Fruit fly (Drosophila melanogaster) whole organism, embryonic: Measurements from ENCODE around the gene AIMP2.

Source experiments
- B-H2 ChIP-seq: fragments of 200-800 bp; sonication (Bioruptor generic); optimal IDR thresholded peaks from 2 replicates; lab custom pipeline; 2018; ENCODE audit warnings: missing biosample characterization, mild to moderate bottlenecking, missing genetic modification characterization
- CG11093 ChIP-seq: fragments of 200-800 bp; sonication (Bioruptor generic); IDR thresholded peaks from 3 replicates; pipeline ENCODE4 v1.3.6; 2022; ENCODE audit warnings: missing biosample characterization, missing genetic modification characterization
- CG11504 ChIP-seq: fragments of 200-800 bp; sonication (Bioruptor generic); optimal IDR thresholded peaks from 3 replicates; lab custom pipeline; 2019; ENCODE audit warnings: missing biosample characterization, mild to moderate bottlenecking, missing genetic modification characterization, moderate library complexity
- CG11560 ChIP-seq: fragments of 200-800 bp; sonication (Bioruptor generic); IDR thresholded peaks from 3 replicates; pipeline ENCODE4 v1.3.6; 2022; ENCODE audit warnings: missing biosample characterization, missing genetic modification characterization
- CG12219 ChIP-seq: fragments of 200-800 bp; sonication (Bioruptor generic); optimal IDR thresholded peaks from 3 replicates; lab custom pipeline; 2018; ENCODE audit warnings: missing biosample characterization, mild to moderate bottlenecking, missing genetic modification characterization
- CG13123 ChIP-seq: fragments of 200-800 bp; sonication (Bioruptor generic); optimal IDR thresholded peaks from 2 replicates; lab custom pipeline; 2016; ENCODE audit warnings: missing biosample characterization, missing genetic modification characterization
- CG13775 ChIP-seq: fragments of 200-800 bp; sonication (Bioruptor generic); optimal IDR thresholded peaks from 3 replicates; lab custom pipeline; 2017; ENCODE audit warnings: missing biosample characterization, mild to moderate bottlenecking, missing genetic modification characterization
- CG14441 ChIP-seq: fragments of 200-800 bp; sonication (Bioruptor generic); IDR thresholded peaks from 2 replicates; pipeline ENCODE4 v1.3.6; 2022; ENCODE audit warnings: missing biosample characterization, missing genetic modification characterization
- CG14860 ChIP-seq: fragments of 200-800 bp; sonication (Bioruptor generic); IDR thresholded peaks from 3 replicates; pipeline ENCODE4 v1.3.6; 2022; ENCODE audit warnings: missing biosample characterization, missing genetic modification characterization; ENCODE audit not compliant: partially characterized antibody
- CG15073 ChIP-seq: fragments of 200-800 bp; sonication (Bioruptor generic); optimal IDR thresholded peaks from 2 replicates; lab custom pipeline; 2016; ENCODE audit warnings: missing biosample characterization, missing genetic modification characterization
- CG15269 ChIP-seq: fragments of 200-800 bp; sonication (Bioruptor generic); optimal IDR thresholded peaks from 2 replicates; lab custom pipeline; 2018; ENCODE audit warnings: missing biosample characterization, mild to moderate bottlenecking, missing genetic modification characterization, moderate library complexity
- CG16815 ChIP-seq: fragments of 200-800 bp; sonication (Bioruptor generic); optimal IDR thresholded peaks from 3 replicates; lab custom pipeline; 2017; ENCODE audit warnings: missing biosample characterization, mild to moderate bottlenecking, missing genetic modification characterization
- CG17829 ChIP-seq: fragments of 200-800 bp; optimal IDR thresholded peaks from 2 replicates; lab custom pipeline; 2019; ENCODE audit warnings: missing biosample characterization, mild to moderate bottlenecking, missing genetic modification characterization, moderate library complexity
- CG17912 ChIP-seq: fragments of 200-800 bp; sonication (Bioruptor generic); optimal IDR thresholded peaks from 2 replicates; lab custom pipeline; 2018; ENCODE audit warnings: missing biosample characterization, mild to moderate bottlenecking, missing genetic modification characterization
- CG2712 ChIP-seq: fragments of 200-800 bp; optimal IDR thresholded peaks from 3 replicates; lab custom pipeline; 2019; ENCODE audit warnings: missing biosample characterization, mild to moderate bottlenecking, missing genetic modification characterization, moderate library complexity
- CG3065 ChIP-seq: fragments of 200-800 bp; sonication (Bioruptor generic); optimal IDR thresholded peaks from 2 replicates; lab custom pipeline; 2016; ENCODE audit warnings: missing biosample characterization, missing genetic modification characterization
- CG33557 ChIP-seq: fragments of 200-800 bp; sonication (Bioruptor generic); optimal IDR thresholded peaks from 2 replicates; lab custom pipeline; 2019; ENCODE audit warnings: missing biosample characterization, mild to moderate bottlenecking, missing genetic modification characterization, moderate library complexity
- CG34224 ChIP-seq: fragments of 200-800 bp; sonication (Bioruptor generic); IDR thresholded peaks from 3 replicates; pipeline ENCODE4 v1.3.6; 2022; ENCODE audit warnings: missing biosample characterization, missing genetic modification characterization; ENCODE audit not compliant: partially characterized antibody
- CG4282 ChIP-seq: fragments of 200-800 bp; sonication (Bioruptor generic); optimal IDR thresholded peaks from 2 replicates; lab custom pipeline; 2016; ENCODE audit warnings: missing biosample characterization, missing genetic modification characterization
- CG43689 ChIP-seq: fragments of 200-800 bp; sonication (Bioruptor generic); IDR thresholded peaks from 2 replicates; pipeline ENCODE4 v1.3.6; 2022; ENCODE audit warnings: missing biosample characterization, missing genetic modification characterization
- CG4617 ChIP-seq: fragments of 200-800 bp; sonication (Bioruptor generic); optimal IDR thresholded peaks from 3 replicates; lab custom pipeline; 2016; ENCODE audit warnings: missing biosample characterization, missing genetic modification characterization, borderline replicate concordance
- CG4707 ChIP-seq: fragments of 200-800 bp; sonication (Bioruptor generic); optimal IDR thresholded peaks from 2 replicates; lab custom pipeline; 2018; ENCODE audit warnings: missing biosample characterization, mild to moderate bottlenecking, missing genetic modification characterization, moderate library complexity
- CG7963 ChIP-seq: fragments of 200-800 bp; sonication (Bioruptor generic); IDR thresholded peaks from 3 replicates; pipeline ENCODE4 v1.3.6; 2022; ENCODE audit warnings: missing biosample characterization, missing genetic modification characterization; ENCODE audit not compliant: partially characterized antibody
- HLH3B ChIP-seq: fragments of 200-800 bp; sonication (Bioruptor generic); IDR thresholded peaks from 2 replicates; pipeline ENCODE4 v1.3.6; 2022; ENCODE audit warnings: missing biosample characterization, missing genetic modification characterization
- HmgD ChIP-seq: fragments of 200-800 bp; sonication (Bioruptor generic); optimal IDR thresholded peaks from 3 replicates; lab custom pipeline; 2016; ENCODE audit warnings: missing biosample characterization, missing genetic modification characterization
- HmgZ ChIP-seq: fragments of 200-800 bp; sonication (Bioruptor generic); optimal IDR thresholded peaks from 2 replicates; lab custom pipeline; 2018; ENCODE audit warnings: missing biosample characterization, mild to moderate bottlenecking, missing genetic modification characterization
- Hsf ChIP-seq: fragments of 200-800 bp; sonication (Bioruptor generic); optimal IDR thresholded peaks from 3 replicates; lab custom pipeline; 2016; ENCODE audit warnings: missing biosample characterization, missing genetic modification characterization
- Lhr ChIP-seq: fragments of 200-800 bp; sonication (Bioruptor generic); optimal IDR thresholded peaks from 3 replicates; lab custom pipeline; 2017; ENCODE audit warnings: mild to moderate bottlenecking, missing biosample characterization, missing genetic modification reagents, missing genetic modification characterization
- Med ChIP-seq: fragments of 200-800 bp; sonication (Bioruptor generic); peaks from one replicate; lab custom pipeline; 2016; ENCODE audit warnings: missing biosample characterization, missing genetic modification characterization, mild to moderate bottlenecking, inconsistent platforms, moderate library complexity
- Pdp1 ChIP-seq, 2 experiments: fragments of 200-800 bp; sonication (Bioruptor generic); optimal IDR thresholded peaks; 3 replicates each; lab custom pipeline; 2016; ENCODE audit warnings: missing biosample characterization in 2 of 2, missing genetic modification characterization in 2 of 2, mild to moderate bottlenecking in 1 of 2, moderate library complexity in 1 of 2
- Ravus ChIP-seq: fragments of 200-800 bp; sonication (Bioruptor generic); IDR thresholded peaks from 2 replicates; pipeline ENCODE4 v1.3.6; 2022; ENCODE audit warnings: missing biosample characterization, missing genetic modification characterization
- Sin3A ChIP-seq: fragments of >200 bp; optimal IDR thresholded peaks from 2 replicates; lab custom pipeline; 2018
- Sry-β ChIP-seq: fragments of 200-800 bp; sonication (Bioruptor generic); optimal IDR thresholded peaks from 2 replicates; lab custom pipeline; 2018; ENCODE audit warnings: missing biosample characterization, mild to moderate bottlenecking, missing genetic modification characterization, moderate library complexity
- ac ChIP-seq: fragments of 200-800 bp; sonication (Bioruptor generic); optimal IDR thresholded peaks from 3 replicates; lab custom pipeline; 2017; ENCODE audit warnings: missing biosample characterization, mild to moderate bottlenecking, missing genetic modification characterization
- ara ChIP-seq: fragments of 200-800 bp; sonication (Bioruptor generic); IDR thresholded peaks from 2 replicates; pipeline ENCODE4 v1.3.6; 2022; ENCODE audit warnings: missing biosample characterization, missing genetic modification characterization
- cg ChIP-seq: fragments of 200-800 bp; sonication (Bioruptor generic); optimal IDR thresholded peaks from 3 replicates; lab custom pipeline; 2019; ENCODE audit warnings: missing biosample characterization, mild to moderate bottlenecking, missing genetic modification characterization, moderate library complexity
- chif ChIP-seq, 2 experiments: fragments of 200-800 bp; sonication (Bioruptor generic); optimal IDR thresholded peaks; 3 replicates each; lab custom pipeline; 2016; ENCODE audit warnings: missing biosample characterization in 2 of 2, missing genetic modification characterization in 2 of 2
- dm ChIP-seq: fragments of 200-800 bp; sonication (Bioruptor generic); optimal IDR thresholded peaks from 3 replicates; lab custom pipeline; 2016; ENCODE audit warnings: missing biosample characterization, missing genetic modification characterization
- inv ChIP-seq: fragments of 200-800 bp; sonication (Bioruptor generic); IDR thresholded peaks from 2 replicates; pipeline ENCODE4 v1.3.6; 2022; ENCODE audit warnings: missing biosample characterization, missing genetic modification characterization; ENCODE audit not compliant: partially characterized antibody
- jigr1 ChIP-seq: fragments of 200-800 bp; sonication (Bioruptor generic); IDR thresholded peaks from 3 replicates; pipeline ENCODE4 v1.3.6; 2022; ENCODE audit warnings: missing biosample characterization, missing genetic modification characterization
- kni ChIP-seq: fragments of 200-800 bp; sonication (Bioruptor generic); optimal IDR thresholded peaks from 3 replicates; lab custom pipeline; 2017; ENCODE audit warnings: mild to moderate bottlenecking, missing biosample characterization, missing genetic modification reagents, missing genetic modification characterization
- lab ChIP-seq: fragments of 200-800 bp; sonication (Bioruptor generic); optimal IDR thresholded peaks from 3 replicates; lab custom pipeline; 2017; ENCODE audit warnings: missing biosample characterization, missing genetic modification characterization, mild to moderate bottlenecking, moderate library complexity, missing genetic modification reagents
- mirr ChIP-seq: fragments of 200-800 bp; sonication (Bioruptor generic); optimal IDR thresholded peaks from 3 replicates; lab custom pipeline; 2018; ENCODE audit warnings: missing biosample characterization, mild to moderate bottlenecking, missing genetic modification characterization
- repo ChIP-seq: fragments of 200-800 bp; sonication (Bioruptor generic); optimal IDR thresholded peaks from 2 replicates; lab custom pipeline; 2016; ENCODE audit warnings: missing biosample characterization, missing genetic modification characterization
- run ChIP-seq: fragments of 200-800 bp; sonication (Bioruptor generic); optimal IDR thresholded peaks from 3 replicates; lab custom pipeline; 2018; ENCODE audit warnings: missing biosample characterization, mild to moderate bottlenecking, missing genetic modification characterization
- tgo ChIP-seq: fragments of 200-800 bp; sonication (Bioruptor generic); IDR thresholded peaks from 3 replicates; pipeline ENCODE4 v1.3.6; 2022; ENCODE audit warnings: missing biosample characterization, missing genetic modification characterization
- tup ChIP-seq: fragments of 200-800 bp; sonication (Bioruptor generic); optimal IDR thresholded peaks from 2 replicates; lab custom pipeline; 2016; ENCODE audit warnings: missing biosample characterization, mild to moderate bottlenecking, missing genetic modification characterization, moderate library complexity
- unpg ChIP-seq: fragments of 200-800 bp; sonication (Bioruptor generic); optimal IDR thresholded peaks from 3 replicates; lab custom pipeline; 2018; ENCODE audit warnings: missing biosample characterization, mild to moderate bottlenecking, missing genetic modification characterization, moderate library complexity

Gene AIMP2

DNA sequence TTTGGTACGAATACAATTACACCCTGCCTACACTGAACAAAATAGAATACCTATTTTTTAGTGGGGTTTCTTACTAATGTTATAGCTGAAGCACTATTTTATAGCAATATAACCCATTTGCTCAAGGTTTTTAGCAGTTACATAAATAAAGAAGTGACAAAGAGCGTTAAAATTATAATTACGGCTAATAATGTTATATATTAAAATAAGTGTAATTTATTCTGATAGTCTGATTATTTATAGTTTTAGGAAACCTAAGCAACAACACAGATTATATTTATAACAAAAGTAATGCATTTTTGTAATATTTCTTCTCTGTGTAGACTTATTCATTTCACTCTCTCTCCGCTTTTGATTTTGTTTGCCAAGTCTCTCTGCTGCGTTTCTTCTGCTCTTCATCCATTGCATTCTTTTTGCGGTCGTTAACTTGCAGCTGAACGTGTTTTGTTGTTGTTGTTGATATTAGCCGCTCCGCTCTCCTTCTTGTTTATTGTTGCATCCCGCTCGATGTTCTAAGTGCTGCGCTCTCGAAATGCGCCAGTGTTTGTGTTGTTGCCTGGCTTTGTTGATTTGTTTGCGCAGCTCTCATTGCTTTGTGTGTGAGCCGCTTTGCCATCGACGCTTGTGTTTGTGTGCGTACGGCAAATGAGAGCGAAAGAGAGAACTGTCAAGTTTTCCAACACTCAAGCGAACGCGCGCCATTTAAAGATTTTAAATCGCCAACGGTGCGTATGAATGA, 42.4 kb downstream of the AIMP2 start (continued):
- TF ChIP-seq CG15073 (GFP tag; lab: Kevin White, UChicago): peak; percentile 9
- TF ChIP-seq repo (GFP tag; lab: Kevin White, UChicago): no peak
- TF ChIP-seq CG11560 (tag; lab: Robert Waterston, UW): no peak; the same call in 2 of the 3 replicates
- peak; percentile 44 for TF ChIP-seq Sry-β (GFP tag; lab: Kevin White, UChicago)
- TF ChIP-seq CG13123 (GFP tag; lab: Kevin White, UChicago): no peak
- TF ChIP-seq CG33557 (GFP tag; lab: Kevin White, UChicago): peak; percentile 60
- peak; percentile 78 for TF ChIP-seq HLH3B
- TF ChIP-seq CG11504 (tag; lab: Kevin White, UChicago): peak; percentile 96
- TF ChIP-seq HmgD: no peak
- peak; percentile 92 for TF ChIP-seq CG15269 (tag; lab: Kevin White, UChicago)
- no peak for TF ChIP-seq CG4282 (GFP tag; lab: Kevin White, UChicago)
- peak; percentile 91 for TF ChIP-seq CG17829 (tag; lab: Kevin White, UChicago)
- TF ChIP-seq Med (GFP tag; lab: Kevin White, UChicago): peak; percentile 92
- peak; percentile 53 to 64 for TF ChIP-seq Pdp1 (GFP tag; optimal IDR thresholded peaks at IDR 0.05; lab: Kevin White, UChicago)
- no peak for TF ChIP-seq Sin3A
- TF ChIP-seq CG14860: no peak
- peak; percentile 16 for TF ChIP-seq tup
- TF ChIP-seq lab (GFP tag; lab: Kevin White, UChicago): peak; percentile 90
- peak; percentile 89 for TF ChIP-seq cg (GFP tag; lab: Kevin White, UChicago)
- TF ChIP-seq CG4617: peak; percentile 57
- TF ChIP-seq CG16815: peak; percentile 85
- peak; percentile 69 for TF ChIP-seq Hsf (GFP tag; lab: Kevin White, UChicago)
- peak; percentile 67 for TF ChIP-seq CG12219 (GFP tag; lab: Kevin White, UChicago)
- TF ChIP-seq CG43689 (GFP tag; lab: Robert Waterston, UW): peak; percentile 29; the same call in 1 of the 2 replicates
- TF ChIP-seq CG14441: peak; percentile 86
- TF ChIP-seq CG7963 (GFP tag; lab: Robert Waterston, UW): no peak
- peak; percentile 11 for TF ChIP-seq mirr (GFP tag; lab: Kevin White, UChicago)
- no peak for TF ChIP-seq dm (GFP tag; lab: Kevin White, UChicago)
- TF ChIP-seq CG2712 (tag; lab: Kevin White, UChicago): peak; percentile 95
- TF ChIP-seq CG13775: peak; percentile 89
- peak; percentile 67 for TF ChIP-seq ara (GFP tag; lab: Robert Waterston, UW)
- no peak for TF ChIP-seq CG34224 (GFP tag; lab: Robert Waterston, UW)
- TF ChIP-seq chif (GFP tag; optimal IDR thresholded peaks at IDR 0.05; lab: Kevin White, UChicago): peak; percentile 23 to 65
- TF ChIP-seq CG4707 (GFP tag; lab: Kevin White, UChicago): peak; percentile 24
- TF ChIP-seq CG3065 (GFP tag; lab: Kevin White, UChicago): peak; percentile 57
- peak; percentile 89 for TF ChIP-seq run (tag; lab: Kevin White, UChicago)
- peak; percentile 58 for TF ChIP-seq HmgZ (tag; lab: Kevin White, UChicago)
- peak; percentile 44 for TF ChIP-seq B-H2 (GFP tag; lab: Kevin White, UChicago)
- TF ChIP-seq Ravus: peak; percentile 48
- TF ChIP-seq CG11093 (GFP tag; lab: Robert Waterston, UW): peak; percentile 80; the same call in 2 of the 3 replicates
- TF ChIP-seq Lhr: peak; percentile 70
- TF ChIP-seq jigr1 (GFP tag; lab: Robert Waterston, UW): peak; percentile 83; the same call in 2 of the 3 replicates
- TF ChIP-seq unpg (GFP tag; lab: Kevin White, UChicago): peak; percentile 94
- no peak for TF ChIP-seq inv
- TF ChIP-seq kni (GFP tag; lab: Kevin White, UChicago): peak; percentile 80
- TF ChIP-seq tgo (GFP tag; lab: Robert Waterston, UW): peak; percentile 88
- no peak for TF ChIP-seq ac (GFP tag; lab: Kevin White, UChicago)
- TF ChIP-seq CG17912 (GFP tag; lab: Kevin White, UChicago): peak; percentile 48
